Worm (Caenorhabditis elegans) whole organism, young adult: ENCODE data around the gene pgp-12.

ENCODE experiments used
- F23B12.7 ChIP-seq: sonication (generic microtip); optimal IDR thresholded peaks from 2 replicates; lab custom pipeline; 2017; ENCODE audit warnings: missing genetic modification characterization, mild to moderate bottlenecking, missing compliant biosample characterization, antibody characterized with exemption, moderate library complexity; ENCODE audit not compliant: insufficient read depth
- F55B11.4 ChIP-seq: sonication (generic microtip); optimal IDR thresholded peaks from 2 replicates; lab custom pipeline; 2016; ENCODE audit warnings: missing compliant biosample characterization, missing genetic modification characterization, borderline replicate concordance; ENCODE audit not compliant: insufficient read depth
- T07F8.4 ChIP-seq: sonication (generic microtip); optimal IDR thresholded peaks from 2 replicates; lab custom pipeline; 2016; ENCODE audit warnings: mild to moderate bottlenecking, missing genetic modification characterization, moderate library complexity, missing compliant biosample characterization
- T26A5.8 ChIP-seq: sonication (generic microtip); optimal IDR thresholded peaks from 2 replicates; lab custom pipeline; 2016; ENCODE audit warnings: missing genetic modification characterization, missing compliant biosample characterization
- akir-1 ChIP-seq: fragments of 200-800 bp; sonication (Bioruptor generic); optimal IDR thresholded peaks from 2 replicates; lab custom pipeline; 2018; ENCODE audit warnings: mild to moderate bottlenecking, missing genetic modification characterization, moderate library complexity, missing compliant biosample characterization
- athp-1 ChIP-seq: sonication (generic microtip); optimal IDR thresholded peaks from 2 replicates; lab custom pipeline; 2017; ENCODE audit warnings: mild to moderate bottlenecking, missing genetic modification characterization, missing compliant biosample characterization
- attf-5 ChIP-seq: fragments of 200-800 bp; sonication (Bioruptor generic); optimal IDR thresholded peaks from 2 replicates; lab custom pipeline; 2018; ENCODE audit warnings: mild to moderate bottlenecking, missing genetic modification characterization, missing compliant biosample characterization
- attf-6 ChIP-seq: fragments of 200-800 bp; sonication (Bioruptor generic); IDR thresholded peaks from 2 replicates; pipeline ENCODE4 v1.3.6; 2022; ENCODE audit warnings: missing genetic modification reagents, missing genetic modification characterization, missing compliant biosample characterization
- ccch-3 ChIP-seq: fragments of 200-800 bp; sonication (Bioruptor generic); optimal IDR thresholded peaks from 2 replicates; lab custom pipeline; 2018; ENCODE audit warnings: mild to moderate bottlenecking, missing genetic modification characterization, missing compliant biosample characterization
- cebp-1 ChIP-seq, 2 experiments: fragments of 200-800 bp in 1 of 2; sonication (Bioruptor generic) in 1 of 2; sonication (generic microtip) in 1 of 2; IDR thresholded peaks in 1 of 2; optimal IDR thresholded peaks in 1 of 2; 2 replicates each; pipeline versions ENCODE4 v1.3.6 to Lab custom; 2017 to 2022; ENCODE audit warnings: missing compliant biosample characterization in 2 of 2, missing genetic modification characterization in 2 of 2, mild to moderate bottlenecking in 1 of 2, missing genetic modification reagents in 1 of 2, moderate library complexity in 1 of 2
- ceh-58 ChIP-seq: fragments of 200-800 bp; sonication (Bioruptor generic); IDR thresholded peaks from 2 replicates; pipeline ENCODE4 v1.3.6; 2022; ENCODE audit warnings: missing genetic modification characterization, missing compliant biosample characterization
- chd-7 ChIP-seq: sonication (generic microtip); optimal IDR thresholded peaks from 2 replicates; lab custom pipeline; 2016; ENCODE audit warnings: mild to moderate bottlenecking, missing genetic modification characterization, moderate library complexity, missing compliant biosample characterization
- efl-1 ChIP-seq: fragments of 150-350 bp; optimal IDR thresholded peaks from 2 replicates; lab custom pipeline; 2014; ENCODE audit warnings: missing biosample characterization, missing genetic modification reagents, missing genetic modification characterization
- egl-18 ChIP-seq: fragments of 200-800 bp; sonication (Bioruptor generic); IDR thresholded peaks from 2 replicates; pipeline ENCODE4 v1.3.6; 2022; ENCODE audit warnings: missing genetic modification reagents, missing genetic modification characterization, missing compliant biosample characterization
- fkh-3 ChIP-seq: sonication (generic microtip); optimal IDR thresholded peaks from 2 replicates; lab custom pipeline; 2016; ENCODE audit warnings: mild to moderate bottlenecking, missing genetic modification characterization, missing compliant biosample characterization
- him-1 ChIP-seq: sonication (generic microtip); optimal IDR thresholded peaks from 2 replicates; lab custom pipeline; 2016; ENCODE audit warnings: missing genotype, missing genetic modification reagents, missing genetic modification characterization, missing compliant biosample characterization
- hlh-12 ChIP-seq: sonication (generic microtip); optimal IDR thresholded peaks from 2 replicates; lab custom pipeline; 2016; ENCODE audit warnings: missing genetic modification characterization, missing compliant biosample characterization
- hmg-20 ChIP-seq: fragments of 200-800 bp; sonication (Bioruptor generic); IDR thresholded peaks from 2 replicates; pipeline ENCODE4 v1.3.6; 2022; ENCODE audit warnings: missing genetic modification reagents, missing genetic modification characterization, missing compliant biosample characterization
- let-607 ChIP-seq, 2 experiments: fragments of 200-800 bp in 1 of 2; sonication (Bioruptor generic) in 1 of 2; sonication (generic microtip) in 1 of 2; optimal IDR thresholded peaks; 2 replicates each; lab custom pipeline; 2016 to 2018; ENCODE audit warnings: mild to moderate bottlenecking in 2 of 2, missing compliant biosample characterization in 2 of 2, missing genetic modification characterization in 2 of 2, moderate library complexity in 2 of 2, missing genotype in 1 of 2
- lir-1 ChIP-seq: fragments of 200-800 bp; sonication (Bioruptor generic); conservative IDR thresholded peaks from 2 replicates; pipeline ENCODE4 v1.3.6; 2022; ENCODE audit warnings: missing genetic modification reagents, missing genetic modification characterization, missing compliant biosample characterization
- lsy-27 ChIP-seq: sonication (generic microtip); optimal IDR thresholded peaks from 2 replicates; lab custom pipeline; 2017; ENCODE audit warnings: missing genetic modification characterization, mild to moderate bottlenecking, missing compliant biosample characterization, antibody characterized with exemption, missing genotype, borderline replicate concordance; ENCODE audit not compliant: insufficient read depth
- madf-6 ChIP-seq: fragments of 200-800 bp; sonication (Bioruptor generic); IDR thresholded peaks from 2 replicates; pipeline ENCODE4 v1.3.6; 2022; ENCODE audit warnings: missing genetic modification reagents, missing genetic modification characterization, missing compliant biosample characterization
- nhr-80 ChIP-seq: sonication (generic microtip); optimal IDR thresholded peaks from 2 replicates; lab custom pipeline; 2016; ENCODE audit warnings: missing genetic modification characterization, missing compliant biosample characterization
- nhr-90 ChIP-seq: sonication (generic microtip); optimal IDR thresholded peaks from 2 replicates; lab custom pipeline; 2016; ENCODE audit warnings: missing genotype, mild to moderate bottlenecking, missing genetic modification characterization, missing compliant biosample characterization
- pbrm-1 ChIP-seq: fragments of 200-800 bp; sonication (Bioruptor generic); IDR thresholded peaks from 2 replicates; pipeline ENCODE4 v1.3.6; 2022; ENCODE audit warnings: missing genetic modification reagents, missing genetic modification characterization, missing compliant biosample characterization
- rec-8 ChIP-seq, 2 experiments: sonication (generic microtip); optimal IDR thresholded peaks; 2 replicates each; lab custom pipeline; 2016; ENCODE audit warnings: mild to moderate bottlenecking in 2 of 2, missing genetic modification characterization in 2 of 2, missing genetic modification reagents in 2 of 2, missing genotype in 2 of 2, missing biosample characterization in 1 of 2, missing compliant biosample characterization in 1 of 2, moderate library complexity in 1 of 2
- rpc-1 ChIP-seq, 2 experiments: fragments of 150-350 bp in 1 of 2; sonication (generic microtip) in 1 of 2; optimal IDR thresholded peaks; 2 replicates each; lab custom pipeline; 2014 to 2018; ENCODE audit warnings: missing biosample characterization in 1 of 2, missing genetic modification characterization in 1 of 2, missing genetic modification reagents in 1 of 2, missing genotype in 1 of 2
- sptf-2 ChIP-seq: fragments of 200-800 bp; sonication (Bioruptor generic); optimal IDR thresholded peaks from 2 replicates; lab custom pipeline; 2018; ENCODE audit warnings: mild to moderate bottlenecking, missing genetic modification characterization, missing compliant biosample characterization
- tlf-1 ChIP-seq: fragments of 200-800 bp; sonication (Bioruptor generic); optimal IDR thresholded peaks from 2 replicates; lab custom pipeline; 2018; ENCODE audit warnings: mild to moderate bottlenecking, missing genetic modification characterization, missing compliant biosample characterization
- unc-62 ChIP-seq: fragments of 150-350 bp; optimal IDR thresholded peaks from 2 replicates; lab custom pipeline; 2014; ENCODE audit warnings: missing biosample characterization, missing genetic modification reagents, missing genetic modification characterization
- zim-3 ChIP-seq: sonication (generic microtip); optimal IDR thresholded peaks from 2 replicates; lab custom pipeline; 2017; ENCODE audit warnings: mild to moderate bottlenecking, missing genetic modification characterization, moderate library complexity, missing compliant biosample characterization
- ztf-18 ChIP-seq: sonication (generic microtip); optimal IDR thresholded peaks from 2 replicates; lab custom pipeline; 2016; ENCODE audit warnings: missing genotype, mild to moderate bottlenecking, missing genetic modification characterization, missing compliant biosample characterization
- ztf-3 ChIP-seq: fragments of 200-800 bp; sonication (Bioruptor generic); optimal IDR thresholded peaks from 2 replicates; lab custom pipeline; 2018; ENCODE audit warnings: mild to moderate bottlenecking, missing genetic modification characterization, missing compliant biosample characterization
- ztf-6 ChIP-seq: fragments of 200-800 bp; sonication (Bioruptor generic); IDR thresholded peaks from 2 replicates; pipeline ENCODE4 v1.3.6; 2022; ENCODE audit warnings: missing genetic modification reagents, missing genetic modification characterization, missing compliant biosample characterization

Gene pgp-12

ce11 chrX:12761778-12762177, 30.2 kb downstream of the pgp-12 start, which contains the start of gene cept-1:
cept-1 (plus strand) TSS chrX:12762078.
- TF ChIP-seq ceh-58 (GFP tag; lab: Robert Waterston, UW): no peak
- TF ChIP-seq tlf-1 (GFP tag; lab: Kevin White, UChicago): no peak
- TF ChIP-seq akir-1: no peak
- no peak for TF ChIP-seq T26A5.8
- TF ChIP-seq unc-62: no peak
- no peak for TF ChIP-seq let-607 (tag; optimal IDR thresholded peaks at IDR 0.05; lab: Kevin White, UChicago)
- TF ChIP-seq pbrm-1 (GFP tag; lab: Robert Waterston, UW): no peak
- no peak for TF ChIP-seq lsy-27
- no peak for TF ChIP-seq ztf-6 (GFP tag; lab: Robert Waterston, UW)
- TF ChIP-seq ztf-18 (tag; lab: Kevin White, UChicago): no peak
- no peak for TF ChIP-seq hmg-20 (GFP tag; lab: Robert Waterston, UW)
- TF ChIP-seq sptf-2: no peak
- TF ChIP-seq attf-6 (GFP tag; lab: Robert Waterston, UW): no peak
- no peak for TF ChIP-seq ztf-3 (GFP tag; lab: Kevin White, UChicago)
- TF ChIP-seq ccch-3: no peak
- no peak for TF ChIP-seq efl-1 (GFP tag; lab: Kevin White, UChicago)
- no peak for TF ChIP-seq nhr-90

ce11 chrX:12764009-12764408, 32.4 kb downstream of the pgp-12 start:
- TF ChIP-seq attf-5 (GFP tag; lab: Kevin White, UChicago) (no peak), egl-18 (GFP tag; lab: Robert Waterston, UW) (no peak), madf-6 (GFP tag; lab: Robert Waterston, UW) (0 out of 2 replicates have a peak, but pooled peaks have one; percentile 15)

ce11 chrX:12769697-12770096, 38.1 kb downstream of the pgp-12 start, which contains the start of gene ilc-17.1:
ilc-17.1 (minus strand) TSS chrX:12769797.
- TF ChIP-seq athp-1 (tag; lab: Kevin White, UChicago): no peak
- no peak for TF ChIP-seq lsy-27
- no peak for TF ChIP-seq F23B12.7 (tag; lab: Kevin White, UChicago)
- TF ChIP-seq lir-1 (GFP tag; lab: Robert Waterston, UW): no peak
- no peak for TF ChIP-seq rec-8 (tag; optimal IDR thresholded peaks at IDR 0.05; lab: Kevin White, UChicago)
- no peak for TF ChIP-seq fkh-3 (tag; lab: Kevin White, UChicago)
- no peak for TF ChIP-seq hlh-12
- TF ChIP-seq zim-3 (tag; lab: Kevin White, UChicago): no peak
- no peak for TF ChIP-seq chd-7
- no peak for TF ChIP-seq cebp-1 (GFP tag; IDR thresholded peaks at IDR 0.05; lab: Robert Waterston, UW)
- no peak for TF ChIP-seq cebp-1 (tag; optimal IDR thresholded peaks at IDR 0.05; lab: Kevin White, UChicago)
- no peak for TF ChIP-seq rpc-1 (optimal IDR thresholded peaks at IDR 0.05; lab: Kevin White, UChicago)
- TF ChIP-seq rpc-1 (tag; optimal IDR thresholded peaks at IDR 0.05; lab: Kevin White, UChicago): no peak
- no peak for TF ChIP-seq F55B11.4 (tag; lab: Kevin White, UChicago)
- no peak for TF ChIP-seq him-1
- TF ChIP-seq T07F8.4 (tag; lab: Kevin White, UChicago): no peak
- TF ChIP-seq, all 124 proteins: peak for 0

- TF ChIP-seq attf-6 (GFP tag; lab: Robert Waterston, UW) (no peak), nhr-80 (peak; percentile 53)
These were observed 49.1 kb downstream of the pgp-12 start for ce11 chrX:12780674-12781073.
